Worm (Caenorhabditis elegans) whole organism, young adult: ENCODE measurements around the gene jip-1.

Experiments
- F22D6.2 ChIP-seq: sonication (generic microtip); optimal IDR thresholded peaks from 2 replicates; lab custom pipeline; 2016; ENCODE audit warnings: mild to moderate bottlenecking, missing genetic modification characterization, missing compliant biosample characterization
- F55B11.4 ChIP-seq: sonication (generic microtip); optimal IDR thresholded peaks from 2 replicates; lab custom pipeline; 2016; ENCODE audit warnings: missing compliant biosample characterization, missing genetic modification characterization, borderline replicate concordance; ENCODE audit not compliant: insufficient read depth
- hlh-26 ChIP-seq: fragments of 200-800 bp; sonication (Bioruptor generic); conservative IDR thresholded peaks from 2 replicates; pipeline ENCODE4 v1.3.6; 2022; ENCODE audit warnings: missing genetic modification reagents, missing genetic modification characterization, missing compliant biosample characterization

DNA sequence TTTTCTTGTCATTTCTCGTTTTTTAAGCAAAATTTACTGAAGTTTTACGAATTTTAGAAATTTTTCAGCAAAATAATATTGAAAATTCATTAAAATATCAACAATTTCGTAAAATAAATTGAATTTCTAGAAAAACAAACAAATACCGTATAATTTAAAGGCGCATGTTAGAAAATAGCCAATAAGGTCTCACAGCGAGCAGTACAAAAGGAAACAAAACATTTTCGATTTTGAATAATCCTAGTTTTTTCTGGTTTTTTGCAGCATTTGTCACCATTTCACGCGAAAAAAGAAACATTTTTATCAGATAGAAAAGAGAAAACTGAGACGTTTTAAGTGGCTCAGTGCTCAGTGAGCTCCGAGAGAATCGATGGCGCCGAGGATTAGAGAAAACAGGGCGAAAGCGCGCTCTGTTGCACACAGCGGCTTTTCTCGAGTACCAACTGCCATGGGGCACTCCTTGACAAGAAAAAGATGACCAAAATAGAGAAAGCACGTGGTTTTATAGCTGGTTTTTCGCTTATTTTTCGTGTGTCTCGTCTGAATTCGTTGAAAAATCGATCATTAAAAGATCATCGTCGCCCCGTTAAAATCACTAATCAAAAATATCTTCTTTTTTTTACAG is 16.8 kb upstream of the jip-1 start, which contains the start of the genes alh-6 and fcho-1:
- TF ChIP-seq F55B11.4: no peak
- TF ChIP-seq hlh-26 (GFP tag; lab: Robert Waterston, UW): no peak
- no peak for TF ChIP-seq F22D6.2
